Fruit fly (Drosophila melanogaster) whole organism, embryonic: Measurements from ENCODE around the gene CG13457.

Experiments
- Abd-B ChIP-seq: fragments of 200-800 bp; sonication (Bioruptor generic); optimal IDR thresholded peaks from 2 replicates; lab custom pipeline; 2018; ENCODE audit warnings: missing biosample characterization, mild to moderate bottlenecking, missing genetic modification characterization, moderate library complexity
- Awh ChIP-seq: fragments of 200-800 bp; sonication (Bioruptor generic); IDR thresholded peaks from 2 replicates; pipeline ENCODE4, ENCODE4 v1.3.6; 2022; ENCODE audit warnings: missing biosample characterization, missing genetic modification characterization
- CG10147 ChIP-seq: fragments of 200-800 bp; sonication (Bioruptor generic); optimal IDR thresholded peaks from 2 replicates; lab custom pipeline; 2019; ENCODE audit warnings: missing biosample characterization, mild to moderate bottlenecking, missing genetic modification characterization, moderate library complexity
- CG10267 ChIP-seq: fragments of 200-800 bp; sonication (Bioruptor generic); optimal IDR thresholded peaks from 2 replicates; lab custom pipeline; 2018; ENCODE audit warnings: missing biosample characterization, mild to moderate bottlenecking, missing genetic modification characterization, moderate library complexity
- CG11093 ChIP-seq: fragments of 200-800 bp; sonication (Bioruptor generic); IDR thresholded peaks from 3 replicates; pipeline ENCODE4 v1.3.6; 2022; ENCODE audit warnings: missing biosample characterization, missing genetic modification characterization
- CG11456 ChIP-seq: fragments of 200-800 bp; sonication (Bioruptor generic); IDR thresholded peaks from 3 replicates; pipeline ENCODE4 v1.3.6; 2022; ENCODE audit warnings: missing biosample characterization, missing genetic modification characterization
- CG11560 ChIP-seq: fragments of 200-800 bp; sonication (Bioruptor generic); IDR thresholded peaks from 3 replicates; pipeline ENCODE4 v1.3.6; 2022; ENCODE audit warnings: missing biosample characterization, missing genetic modification characterization
- CG12236 ChIP-seq: fragments of 200-800 bp; sonication (Bioruptor generic); optimal IDR thresholded peaks from 2 replicates; lab custom pipeline; 2016; ENCODE audit warnings: missing biosample characterization, missing genetic modification characterization
- CG15601 ChIP-seq: fragments of 200-800 bp; sonication (Bioruptor generic); optimal IDR thresholded peaks from 3 replicates; lab custom pipeline; 2019; ENCODE audit warnings: missing biosample characterization, mild to moderate bottlenecking, missing genetic modification characterization, moderate library complexity
- CG17385 ChIP-seq: fragments of 200-800 bp; sonication (Bioruptor generic); optimal IDR thresholded peaks from 3 replicates; lab custom pipeline; 2018; ENCODE audit warnings: missing biosample characterization, mild to moderate bottlenecking, missing genetic modification characterization
- CG17568 ChIP-seq: fragments of 200-800 bp; sonication (Bioruptor generic); optimal IDR thresholded peaks from 2 replicates; lab custom pipeline; 2018; ENCODE audit warnings: missing biosample characterization, mild to moderate bottlenecking, missing genetic modification characterization, moderate library complexity
- CG18599 ChIP-seq: fragments of 200-800 bp; sonication (Bioruptor generic); optimal IDR thresholded peaks from 3 replicates; lab custom pipeline; 2017; ENCODE audit warnings: missing biosample characterization, missing genetic modification characterization, mild to moderate bottlenecking, moderate library complexity, missing genetic modification reagents
- CG2889 ChIP-seq: fragments of 200-800 bp; sonication (Bioruptor generic); IDR thresholded peaks from 3 replicates; pipeline ENCODE4 v1.3.6; 2022; ENCODE audit warnings: missing biosample characterization, missing genetic modification characterization
- CG30403 ChIP-seq: fragments of 200-800 bp; sonication (Bioruptor generic); optimal IDR thresholded peaks from 3 replicates; lab custom pipeline; 2016; ENCODE audit warnings: missing biosample characterization, missing genetic modification characterization
- CG3163 ChIP-seq: fragments of 200-800 bp; sonication (Bioruptor generic); optimal IDR thresholded peaks from 3 replicates; lab custom pipeline; 2016; ENCODE audit warnings: missing biosample characterization, missing genetic modification characterization
- CG34224 ChIP-seq: fragments of 200-800 bp; sonication (Bioruptor generic); IDR thresholded peaks from 3 replicates; pipeline ENCODE4 v1.3.6; 2022; ENCODE audit warnings: missing biosample characterization, missing genetic modification characterization; ENCODE audit not compliant: partially characterized antibody
- CG4617 ChIP-seq: fragments of 200-800 bp; sonication (Bioruptor generic); optimal IDR thresholded peaks from 3 replicates; lab custom pipeline; 2016; ENCODE audit warnings: missing biosample characterization, missing genetic modification characterization, borderline replicate concordance
- CG8089 ChIP-seq: fragments of 200-800 bp; sonication (Bioruptor generic); optimal IDR thresholded peaks from 3 replicates; lab custom pipeline; 2016; ENCODE audit warnings: missing biosample characterization, missing genetic modification characterization
- CG8281 ChIP-seq: fragments of 200-800 bp; sonication (Bioruptor generic); optimal IDR thresholded peaks from 2 replicates; lab custom pipeline; 2018; ENCODE audit warnings: missing biosample characterization, mild to moderate bottlenecking, missing genetic modification characterization, moderate library complexity
- CG8478 ChIP-seq: fragments of >200 bp; optimal IDR thresholded peaks from 2 replicates; lab custom pipeline; 2018
- CG9215 ChIP-seq: fragments of 200-800 bp; sonication (Bioruptor generic); IDR thresholded peaks from 2 replicates; pipeline ENCODE4 v1.3.6; 2022; ENCODE audit warnings: missing biosample characterization, missing genetic modification characterization
- CrebB ChIP-seq: fragments of 200-800 bp; sonication (Bioruptor generic); optimal IDR thresholded peaks from 3 replicates; lab custom pipeline; 2018; ENCODE audit warnings: missing biosample characterization, mild to moderate bottlenecking, missing genetic modification characterization
- Dp ChIP-seq: fragments of 200-800 bp; sonication (Bioruptor generic); optimal IDR thresholded peaks from 2 replicates; lab custom pipeline; 2018; ENCODE audit warnings: missing biosample characterization, mild to moderate bottlenecking, missing genetic modification characterization, moderate library complexity
- Dref ChIP-seq: fragments of 200-800 bp; sonication (Bioruptor generic); IDR thresholded peaks from 2 replicates; pipeline ENCODE4 v1.3.6; 2022; ENCODE audit warnings: missing biosample characterization, missing genetic modification characterization
- E2f2 ChIP-seq: fragments of 200-800 bp; sonication (Bioruptor generic); IDR thresholded peaks from 2 replicates; pipeline ENCODE4 v1.3.6; 2022; ENCODE audit warnings: missing biosample characterization, missing genetic modification characterization
- Fer1 ChIP-seq: fragments of 200-800 bp; sonication (Bioruptor generic); optimal IDR thresholded peaks from 2 replicates; lab custom pipeline; 2017; ENCODE audit warnings: missing biosample characterization, mild to moderate bottlenecking, missing genetic modification characterization
- Hey ChIP-seq: fragments of 200-800 bp; sonication (Bioruptor generic); optimal IDR thresholded peaks from 3 replicates; lab custom pipeline; 2018; ENCODE audit warnings: missing biosample characterization, mild to moderate bottlenecking, missing genetic modification characterization
- Hsf ChIP-seq: fragments of 200-800 bp; sonication (Bioruptor generic); optimal IDR thresholded peaks from 3 replicates; lab custom pipeline; 2016; ENCODE audit warnings: missing biosample characterization, missing genetic modification characterization
- Lhr ChIP-seq: fragments of 200-800 bp; sonication (Bioruptor generic); optimal IDR thresholded peaks from 3 replicates; lab custom pipeline; 2017; ENCODE audit warnings: mild to moderate bottlenecking, missing biosample characterization, missing genetic modification reagents, missing genetic modification characterization
- NFAT ChIP-seq: fragments of 200-800 bp; sonication (Bioruptor generic); IDR thresholded peaks from 2 replicates; pipeline ENCODE4 v1.3.6; 2022; ENCODE audit warnings: missing biosample characterization, missing genetic modification characterization
- NfI ChIP-seq: fragments of 200-800 bp; sonication (Bioruptor generic); optimal IDR thresholded peaks from 3 replicates; lab custom pipeline; 2018; ENCODE audit warnings: missing biosample characterization, mild to moderate bottlenecking, missing genetic modification characterization, moderate library complexity
- PHDP ChIP-seq: fragments of 200-800 bp; sonication (Bioruptor generic); optimal IDR thresholded peaks from 3 replicates; lab custom pipeline; 2018; ENCODE audit warnings: missing biosample characterization, mild to moderate bottlenecking, missing genetic modification characterization, moderate library complexity
- Tbp ChIP-seq: fragments of >200 bp; optimal IDR thresholded peaks from 2 replicates; lab custom pipeline; 2018; ENCODE audit warnings: missing biosample characterization, missing genetic modification characterization
- Xrp1 ChIP-seq: fragments of 200-800 bp; sonication (Bioruptor generic); IDR thresholded peaks from 2 replicates; pipeline ENCODE4 v1.3.6; 2022; ENCODE audit warnings: missing biosample characterization, missing genetic modification characterization
- abd-A ChIP-seq: fragments of 200-800 bp; sonication (Bioruptor generic); optimal IDR thresholded peaks from 3 replicates; lab custom pipeline; 2019; ENCODE audit warnings: missing biosample characterization, mild to moderate bottlenecking, missing genetic modification characterization, moderate library complexity
- cato ChIP-seq: fragments of 200-800 bp; sonication (Bioruptor generic); optimal IDR thresholded peaks from 2 replicates; lab custom pipeline; 2016; ENCODE audit warnings: missing biosample characterization, missing genetic modification characterization, borderline replicate concordance
- chif ChIP-seq, 2 experiments: fragments of 200-800 bp; sonication (Bioruptor generic); optimal IDR thresholded peaks; 3 replicates each; lab custom pipeline; 2016; ENCODE audit warnings: missing biosample characterization in 2 of 2, missing genetic modification characterization in 2 of 2
- dati ChIP-seq: fragments of 200-800 bp; sonication (Bioruptor generic); IDR thresholded peaks from 2 replicates; pipeline ENCODE4 v1.3.6; 2022; ENCODE audit warnings: missing biosample characterization, missing genetic modification characterization
- dimm ChIP-seq: fragments of 200-800 bp; sonication (Bioruptor generic); IDR thresholded peaks from 2 replicates; pipeline ENCODE4 v1.3.6; 2022; ENCODE audit warnings: missing biosample characterization, missing genetic modification characterization
- hb ChIP-seq: fragments of 200-800 bp; sonication (Bioruptor generic); IDR thresholded peaks from 3 replicates; pipeline ENCODE4 v1.3.6; 2022; ENCODE audit warnings: missing biosample characterization, missing genetic modification characterization; ENCODE audit not compliant: partially characterized antibody
- nmo ChIP-seq: fragments of 200-800 bp; sonication (Bioruptor generic); optimal IDR thresholded peaks from 2 replicates; lab custom pipeline; 2018; ENCODE audit warnings: missing biosample characterization, mild to moderate bottlenecking, missing genetic modification characterization, moderate library complexity
- peb ChIP-seq: fragments of 200-800 bp; sonication (Bioruptor generic); IDR thresholded peaks from 2 replicates; pipeline ENCODE4 v1.3.6; 2022; ENCODE audit warnings: missing biosample characterization, missing genetic modification characterization
- row ChIP-seq: fragments of 200-800 bp; sonication (Bioruptor generic); IDR thresholded peaks from 3 replicates; pipeline ENCODE4 v1.3.6; 2022; ENCODE audit warnings: missing biosample characterization, missing genetic modification characterization
- tgo ChIP-seq: fragments of 200-800 bp; sonication (Bioruptor generic); IDR thresholded peaks from 3 replicates; pipeline ENCODE4 v1.3.6; 2022; ENCODE audit warnings: missing biosample characterization, missing genetic modification characterization
- trem ChIP-seq: fragments of 200-800 bp; optimal IDR thresholded peaks from 3 replicates; lab custom pipeline; 2019; ENCODE audit warnings: missing biosample characterization, mild to moderate bottlenecking, missing genetic modification characterization, moderate library complexity
- usp ChIP-seq: fragments of >200 bp; optimal IDR thresholded peaks from 2 replicates; lab custom pipeline; 2017; ENCODE audit warnings: missing biosample characterization, missing genetic modification characterization
- vnd ChIP-seq: fragments of 200-800 bp; sonication (Bioruptor generic); IDR thresholded peaks from 3 replicates; pipeline ENCODE4 v1.3.6; 2022; ENCODE audit warnings: missing biosample characterization, missing genetic modification characterization; ENCODE audit not compliant: partially characterized antibody
- wdn ChIP-seq: fragments of 200-800 bp; sonication (Bioruptor generic); IDR thresholded peaks from 2 replicates; pipeline ENCODE4 v1.3.6; 2022; ENCODE audit warnings: missing biosample characterization, missing genetic modification characterization
- z ChIP-seq: fragments of 200-800 bp; sonication (Bioruptor generic); IDR thresholded peaks from 3 replicates; pipeline ENCODE4 v1.3.6; 2022; ENCODE audit warnings: missing biosample characterization, missing genetic modification characterization
- zfh1 ChIP-seq: fragments of 200-800 bp; sonication (Bioruptor generic); IDR thresholded peaks from 3 replicates; pipeline ENCODE4 v1.3.6; 2022; ENCODE audit warnings: missing biosample characterization, missing genetic modification characterization
- zfh2 ChIP-seq: fragments of 200-800 bp; sonication (Bioruptor generic); optimal IDR thresholded peaks from 2 replicates; lab custom pipeline; 2016; ENCODE audit warnings: missing biosample characterization, missing genetic modification characterization

The CG13457 gene

dm6 chr3L:15169010-15169409 lies 37.8 kb upstream of the CG13457 start:
- TF ChIP-seq z (GFP tag; lab: Robert Waterston, UW) (0 out of 3 replicates have a peak, but pooled peaks have one; percentile 37), E2f2 (GFP tag; lab: Robert Waterston, UW) (no peak), vnd (GFP tag; lab: Robert Waterston, UW) (no peak), CG9215 (GFP tag; lab: Robert Waterston, UW) (peak; percentile 14; the same call in 1 of the 2 replicates), CG11093 (GFP tag; lab: Robert Waterston, UW) (no peak), NfI (GFP tag; lab: Kevin White, UChicago) (no peak), CG8478 (lab: Kevin White, UChicago) (no peak), hb (GFP tag; lab: Robert Waterston, UW) (no peak), CG8281 (peak; percentile 90), wdn (GFP tag; lab: Robert Waterston, UW) (no peak), Abd-B (GFP tag; lab: Kevin White, UChicago) (no peak), nmo (GFP tag; lab: Kevin White, UChicago) (no peak), CG10267 (tag; lab: Kevin White, UChicago) (no peak), CG18599 (no peak), Lhr (GFP tag; lab: Kevin White, UChicago) (no peak), Awh (GFP tag; lab: Robert Waterston, UW) (no peak), CrebB (tag; lab: Kevin White, UChicago) (no peak), usp (GFP tag; lab: Kevin White, UChicago) (no peak), CG30403 (GFP tag; lab: Kevin White, UChicago) (no peak), NFAT (GFP tag; lab: Robert Waterston, UW) (0 out of 2 replicates have a peak, but pooled peaks have one; percentile 2)

dm6 chr3L:15163414-15163813 lies 32.2 kb upstream of the CG13457 start, which contains the start of gene CG7011:
TSS of gene CG7011 (minus strand) at chr3L:15163628.
- TF ChIP-seq zfh1 (GFP tag; lab: Robert Waterston, UW) (no peak), dati (no peak), CG4617 (peak; percentile 26), Hey (no peak), Dref (GFP tag; lab: Robert Waterston, UW) (peak; percentile 66), CG10147 (GFP tag; lab: Kevin White, UChicago) (no peak), peb (GFP tag; lab: Robert Waterston, UW) (no peak), CG17385 (no peak), abd-A (tag; lab: Kevin White, UChicago) (no peak), CG2889 (GFP tag; lab: Robert Waterston, UW) (no peak), CG12236 (no peak), chif (GFP tag; optimal IDR thresholded peaks at IDR 0.05; lab: Kevin White, UChicago) (no peak), row (GFP tag; lab: Robert Waterston, UW) (no peak), CG11456 (GFP tag; lab: Robert Waterston, UW) (no peak), CG15601 (tag; lab: Kevin White, UChicago) (no peak), Dp (GFP tag; lab: Kevin White, UChicago) (peak; percentile 37), Fer1 (GFP tag; lab: Kevin White, UChicago) (no peak), Tbp (GFP tag; lab: Kevin White, UChicago) (no peak), CG8089 (no peak), Xrp1 (GFP tag; lab: Robert Waterston, UW) (no peak), cato (GFP tag; lab: Kevin White, UChicago) (no peak), CG30403 (GFP tag; lab: Kevin White, UChicago) (no peak), trem (tag; lab: Kevin White, UChicago) (peak; percentile 52), PHDP (tag; lab: Kevin White, UChicago) (no peak), CG17568 (GFP tag; lab: Kevin White, UChicago) (no peak), Hsf (GFP tag; lab: Kevin White, UChicago) (no peak), zfh2 (GFP tag; lab: Kevin White, UChicago) (no peak), tgo (no peak), CG11560 (tag; lab: Robert Waterston, UW) (no peak), CG8281 (no peak), dimm (GFP tag; lab: Robert Waterston, UW) (no peak), CG34224 (GFP tag; lab: Robert Waterston, UW) (peak; percentile 35), CG3163 (no peak)
